1 fruit fly cellular context compared by ENCODE assay signal in the genomic region with DNA sequence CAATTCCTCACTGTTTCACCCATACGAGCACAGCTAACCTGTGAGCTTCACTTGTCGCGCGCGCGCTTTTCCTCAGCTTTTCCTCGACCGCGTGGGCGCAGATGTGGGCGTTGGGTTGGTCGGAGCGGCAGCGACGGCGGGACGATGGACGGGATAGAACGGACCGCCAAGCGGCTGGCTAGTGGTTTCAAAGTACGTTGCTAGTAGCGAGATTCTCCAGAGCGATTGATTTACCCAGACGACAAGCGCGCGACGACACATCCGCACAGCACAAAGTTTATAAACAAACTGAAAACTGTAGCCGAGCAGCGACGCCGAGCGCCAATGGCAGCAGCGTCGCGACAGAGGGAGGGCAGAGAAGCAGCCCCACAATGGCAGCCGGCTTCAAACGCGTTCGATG.
TF ChIP-seq lines count a peak whose summit lies in the region.

A gene (minus strand): TSS at position 292 of the 400 bp plus-strand sequence.

TF ChIP-seq in whole organism, embryonic, 481 proteins besides CTCF, POLR2A, EP300 and RAD21 (continued from another document and continues in another):
- no peak for TF ChIP-seq br (optimal IDR thresholded peaks at IDR 0.05; lab: Kevin White, UChicago)
- no peak for TF ChIP-seq CG12104 (GFP tag; optimal IDR thresholded peaks at IDR 0.05; lab: Kevin White, UChicago)
- no peak for TF ChIP-seq NC2β (GFP tag; optimal IDR thresholded peaks at IDR 0.05; lab: Kevin White, UChicago)
- TF ChIP-seq CG4282 (GFP tag; optimal IDR thresholded peaks at IDR 0.05; lab: Kevin White, UChicago): no peak
- no peak for TF ChIP-seq B-H2 (GFP tag; optimal IDR thresholded peaks at IDR 0.05; lab: Kevin White, UChicago)
- TF ChIP-seq bigmax (GFP tag; optimal IDR thresholded peaks at IDR 0.05; lab: Kevin White, UChicago): peak; percentile 6
- TF ChIP-seq Dip2 (GFP tag; IDR thresholded peaks at IDR 0.05; lab: Robert Waterston, UW): no peak
- no peak for TF ChIP-seq Gug (GFP tag; IDR thresholded peaks at IDR 0.05; lab: Robert Waterston, UW)
- TF ChIP-seq CG8281 (tag; optimal IDR thresholded peaks at IDR 0.05; lab: Kevin White, UChicago): no peak
- peak; percentile 49 for TF ChIP-seq pb (GFP tag; optimal IDR thresholded peaks at IDR 0.05; lab: Kevin White, UChicago)
- TF ChIP-seq E2f1 (GFP tag; IDR thresholded peaks at IDR 0.05; lab: Robert Waterston, UW): no peak
- no peak for TF ChIP-seq CG18476 (GFP tag; optimal IDR thresholded peaks at IDR 0.05; lab: Kevin White, UChicago)
- TF ChIP-seq Tbp (GFP tag; optimal IDR thresholded peaks at IDR 0.05; lab: Kevin White, UChicago): no peak
- TF ChIP-seq CG10654 (GFP tag; optimal IDR thresholded peaks at IDR 0.05; lab: Kevin White, UChicago): no peak
- no peak for TF ChIP-seq CG14965 (GFP tag; optimal IDR thresholded peaks at IDR 0.05; lab: Kevin White, UChicago; ENCODE audit: borderline replicate concordance)
- TF ChIP-seq lola (GFP tag; optimal IDR thresholded peaks at IDR 0.05; lab: Kevin White, UChicago): no peak
- no peak for TF ChIP-seq dan (GFP tag; IDR thresholded peaks at IDR 0.05; lab: Robert Waterston, UW)
- no peak for TF ChIP-seq CG10462 (GFP tag; optimal IDR thresholded peaks at IDR 0.05; lab: Kevin White, UChicago)
- TF ChIP-seq pan (optimal IDR thresholded peaks at IDR 0.05; lab: Kevin White, UChicago): no peak
- TF ChIP-seq pan (GFP tag; optimal IDR thresholded peaks at IDR 0.05 in 1 of 2, IDR thresholded peaks at IDR 0.05 in 1 of 2): peak in 1 of 2 experiments; percentile 36
- TF ChIP-seq Deaf1 (tag; optimal IDR thresholded peaks at IDR 0.05; lab: Kevin White, UChicago): peak; percentile 77
- no peak for TF ChIP-seq dpn (GFP tag; optimal IDR thresholded peaks at IDR 0.05; lab: Kevin White, UChicago)
- TF ChIP-seq CG6791 (GFP tag; IDR thresholded peaks at IDR 0.05; lab: Robert Waterston, UW; ENCODE audit: partially characterized antibody): 0 out of 3 replicates have a peak, but pooled peaks have one; percentile 21
- TF ChIP-seq CG8089 (GFP tag; optimal IDR thresholded peaks at IDR 0.05; lab: Kevin White, UChicago): no peak
- TF ChIP-seq CG18262 (tag; optimal IDR thresholded peaks at IDR 0.05; lab: Kevin White, UChicago): no peak
- TF ChIP-seq peb (GFP tag; IDR thresholded peaks at IDR 0.05; lab: Robert Waterston, UW): no peak
- TF ChIP-seq HLH3B (GFP tag; IDR thresholded peaks at IDR 0.05; lab: Robert Waterston, UW): peak; percentile 8; the same call in 1 of the 2 replicates
- no peak for TF ChIP-seq lbe (GFP tag; optimal IDR thresholded peaks at IDR 0.05; lab: Kevin White, UChicago)
- TF ChIP-seq Nf-YA (GFP tag; IDR thresholded peaks at IDR 0.05; lab: Robert Waterston, UW): no peak
- TF ChIP-seq CG8359 (GFP tag; optimal IDR thresholded peaks at IDR 0.05; lab: Kevin White, UChicago; ENCODE audit: borderline replicate concordance): peak; percentile 25
- TF ChIP-seq Gsc (GFP tag; IDR thresholded peaks at IDR 0.05; lab: Robert Waterston, UW): no peak
- no peak for TF ChIP-seq CG13894 (tag; optimal IDR thresholded peaks at IDR 0.05; lab: Kevin White, UChicago)
- no peak for TF ChIP-seq Sry-β (GFP tag; optimal IDR thresholded peaks at IDR 0.05; lab: Kevin White, UChicago)
- no peak for TF ChIP-seq CG4820 (GFP tag; optimal IDR thresholded peaks at IDR 0.05; lab: Kevin White, UChicago)
- TF ChIP-seq HLHmδ (GFP tag; optimal IDR thresholded peaks at IDR 0.05; lab: Kevin White, UChicago): no peak
- no peak for TF ChIP-seq CG10321 (GFP tag; IDR thresholded peaks at IDR 0.05; lab: Robert Waterston, UW)
- no peak for TF ChIP-seq mirr (GFP tag; optimal IDR thresholded peaks at IDR 0.05; lab: Kevin White, UChicago)
- TF ChIP-seq gfzf (GFP tag; optimal IDR thresholded peaks at IDR 0.05; lab: Kevin White, UChicago): no peak
- TF ChIP-seq H2.0 (GFP tag; IDR thresholded peaks at IDR 0.05; lab: Robert Waterston, UW): no peak
- TF ChIP-seq grau (tag; optimal IDR thresholded peaks at IDR 0.05; lab: Kevin White, UChicago): no peak
- no peak for TF ChIP-seq prd (optimal IDR thresholded peaks at IDR 0.05; lab: Kevin White, UChicago)
- TF ChIP-seq prd (GFP tag; IDR thresholded peaks at IDR 0.05; lab: Robert Waterston, UW): no peak
- no peak for TF ChIP-seq Pdp1 (GFP tag; optimal IDR thresholded peaks at IDR 0.05; lab: Kevin White, UChicago)
- TF ChIP-seq toy (GFP tag; IDR thresholded peaks at IDR 0.05; lab: Robert Waterston, UW): no peak
- TF ChIP-seq pzg (GFP tag; optimal IDR thresholded peaks at IDR 0.05; lab: Kevin White, UChicago): no peak
- no peak for TF ChIP-seq disco-r (GFP tag; optimal IDR thresholded peaks at IDR 0.05; lab: Kevin White, UChicago)
- no peak for TF ChIP-seq CG1792 (GFP tag; optimal IDR thresholded peaks at IDR 0.05; lab: Kevin White, UChicago)
- no peak for TF ChIP-seq Sry-δ (GFP tag; optimal IDR thresholded peaks at IDR 0.05; lab: Kevin White, UChicago)
- TF ChIP-seq grn (GFP tag; optimal IDR thresholded peaks at IDR 0.05; lab: Kevin White, UChicago): peak; percentile 54
- TF ChIP-seq CG32767 (GFP tag; IDR thresholded peaks at IDR 0.05; lab: Robert Waterston, UW): no peak
- no peak for TF ChIP-seq CG6654 (GFP tag; optimal IDR thresholded peaks at IDR 0.05; lab: Kevin White, UChicago)
- no peak for TF ChIP-seq CG15601 (tag; optimal IDR thresholded peaks at IDR 0.05; lab: Kevin White, UChicago)
- TF ChIP-seq slbo (GFP tag; IDR thresholded peaks at IDR 0.05; lab: Robert Waterston, UW): peak; percentile 43; the same call in 1 of the 2 replicates
- no peak for TF ChIP-seq tll (GFP tag; optimal IDR thresholded peaks at IDR 0.05; lab: Kevin White, UChicago)
- TF ChIP-seq so (GFP tag; IDR thresholded peaks at IDR 0.05; lab: Robert Waterston, UW): peak; percentile 41; the same call in 1 of the 3 replicates
- TF ChIP-seq CkIIα-i1 (GFP tag; IDR thresholded peaks at IDR 0.05; lab: Robert Waterston, UW): no peak
- TF ChIP-seq CG13287 (GFP tag; IDR thresholded peaks at IDR 0.05; lab: Robert Waterston, UW; ENCODE audit: partially characterized antibody): peak; percentile 22; the same call in 1 of the 2 replicates
- TF ChIP-seq CG13775 (GFP tag; optimal IDR thresholded peaks at IDR 0.05; lab: Kevin White, UChicago): no peak
- TF ChIP-seq Drgx (GFP tag; IDR thresholded peaks at IDR 0.05; lab: Robert Waterston, UW): peak; percentile 63
- no peak for TF ChIP-seq CG8478 (optimal IDR thresholded peaks at IDR 0.05; lab: Kevin White, UChicago)
- peak; percentile 50 for TF ChIP-seq CG6813 (GFP tag; optimal IDR thresholded peaks at IDR 0.05; lab: Kevin White, UChicago)
- TF ChIP-seq unpg (GFP tag; optimal IDR thresholded peaks at IDR 0.05; lab: Kevin White, UChicago): no peak
- TF ChIP-seq onecut (GFP tag; IDR thresholded peaks at IDR 0.05; lab: Robert Waterston, UW): no peak
- TF ChIP-seq nerfin-1 (tag; optimal IDR thresholded peaks at IDR 0.05; lab: Kevin White, UChicago): no peak
- TF ChIP-seq gro (GFP tag; optimal IDR thresholded peaks at IDR 0.05; lab: Kevin White, UChicago): peak; percentile 57
- TF ChIP-seq zen2 (GFP tag; IDR thresholded peaks at IDR 0.05; lab: Robert Waterston, UW; ENCODE audit: partially characterized antibody): 0 out of 3 replicates have a peak, but pooled peaks have one; percentile 14
- TF ChIP-seq CG8290 (GFP tag; optimal IDR thresholded peaks at IDR 0.05; lab: Kevin White, UChicago): no peak
- TF ChIP-seq CG8290 (tag; optimal IDR thresholded peaks at IDR 0.05; lab: Kevin White, UChicago): peak in 1 of 2 experiments; percentile 46
- TF ChIP-seq sug (tag; optimal IDR thresholded peaks at IDR 0.05; lab: Kevin White, UChicago): peak; percentile 3
- no peak for TF ChIP-seq CG8944 (GFP tag; optimal IDR thresholded peaks at IDR 0.05; lab: Kevin White, UChicago)
- TF ChIP-seq CG7372 (GFP tag; IDR thresholded peaks at IDR 0.05; lab: Robert Waterston, UW): no peak
- no peak for TF ChIP-seq CG2120 (GFP tag; optimal IDR thresholded peaks at IDR 0.05; lab: Kevin White, UChicago)
- TF ChIP-seq D (optimal IDR thresholded peaks at IDR 0.05; lab: Kevin White, UChicago): no peak
- no peak for TF ChIP-seq D (GFP tag; optimal IDR thresholded peaks at IDR 0.05; lab: Kevin White, UChicago)
- no peak for TF ChIP-seq pum (GFP tag; optimal IDR thresholded peaks at IDR 0.05; lab: Kevin White, UChicago)
- no peak for TF ChIP-seq CG33557 (GFP tag; optimal IDR thresholded peaks at IDR 0.05; lab: Kevin White, UChicago)
- TF ChIP-seq CG10431 (GFP tag; optimal IDR thresholded peaks at IDR 0.05; lab: Kevin White, UChicago): no peak
- no peak for TF ChIP-seq Atf6 (GFP tag; IDR thresholded peaks at IDR 0.05; lab: Robert Waterston, UW)
- no peak for TF ChIP-seq CG1832 (GFP tag; optimal IDR thresholded peaks at IDR 0.05; lab: Kevin White, UChicago)
- TF ChIP-seq gem (tag; optimal IDR thresholded peaks at IDR 0.05; lab: Kevin White, UChicago): no peak
- TF ChIP-seq gt (GFP tag; IDR thresholded peaks at IDR 0.05; lab: Robert Waterston, UW): no peak
- no peak for TF ChIP-seq vnd (GFP tag; IDR thresholded peaks at IDR 0.05; lab: Robert Waterston, UW; ENCODE audit: partially characterized antibody)
- TF ChIP-seq CG12659 (GFP tag; optimal IDR thresholded peaks at IDR 0.05; lab: Kevin White, UChicago): no peak
- TF ChIP-seq stwl (tag; optimal IDR thresholded peaks at IDR 0.05; lab: Kevin White, UChicago): no peak
- TF ChIP-seq D19A (tag; optimal IDR thresholded peaks at IDR 0.05; lab: Kevin White, UChicago): no peak
- TF ChIP-seq HmgZ (tag; optimal IDR thresholded peaks at IDR 0.05; lab: Kevin White, UChicago): no peak
- no peak for TF ChIP-seq CG11247 (GFP tag; IDR thresholded peaks at IDR 0.05; lab: Robert Waterston, UW)
- TF ChIP-seq CG7556 (GFP tag; optimal IDR thresholded peaks at IDR 0.05; lab: Kevin White, UChicago): no peak
- no peak for TF ChIP-seq pfk (GFP tag; optimal IDR thresholded peaks at IDR 0.05; lab: Kevin White, UChicago)
- TF ChIP-seq CG8924 (tag; optimal IDR thresholded peaks at IDR 0.05; lab: Kevin White, UChicago): no peak
- TF ChIP-seq CG1647 (GFP tag; optimal IDR thresholded peaks at IDR 0.05; lab: Kevin White, UChicago): no peak
- TF ChIP-seq ssp (GFP tag; IDR thresholded peaks at IDR 0.05; lab: Robert Waterston, UW): no peak
- TF ChIP-seq Dp (GFP tag; optimal IDR thresholded peaks at IDR 0.05; lab: Kevin White, UChicago): no peak
- no peak for TF ChIP-seq CG10979 (tag; optimal IDR thresholded peaks at IDR 0.05; lab: Kevin White, UChicago)
- TF ChIP-seq CG10366 (GFP tag; IDR thresholded peaks at IDR 0.05; lab: Robert Waterston, UW): no peak
- no peak for TF ChIP-seq oc (tag; optimal IDR thresholded peaks at IDR 0.05; lab: Kevin White, UChicago)
- no peak for TF ChIP-seq CG12744 (GFP tag; optimal IDR thresholded peaks at IDR 0.05; lab: Kevin White, UChicago)
- no peak for TF ChIP-seq gcm (GFP tag; optimal IDR thresholded peaks at IDR 0.05; lab: Kevin White, UChicago)
- TF ChIP-seq Mad (GFP tag; optimal IDR thresholded peaks at IDR 0.05; lab: Kevin White, UChicago): no peak
- no peak for TF ChIP-seq CG1024 (GFP tag; IDR thresholded peaks at IDR 0.05; lab: Robert Waterston, UW)
- no peak for TF ChIP-seq sisA (GFP tag; IDR thresholded peaks at IDR 0.05; lab: Robert Waterston, UW)
- TF ChIP-seq Awh (GFP tag; IDR thresholded peaks at IDR 0.05; lab: Robert Waterston, UW): no peak
- no peak for TF ChIP-seq CG15011 (GFP tag; optimal IDR thresholded peaks at IDR 0.05; lab: Kevin White, UChicago)
- no peak for TF ChIP-seq CG13424 (tag; optimal IDR thresholded peaks at IDR 0.05; lab: Kevin White, UChicago)
- no peak for TF ChIP-seq org-1 (GFP tag; optimal IDR thresholded peaks at IDR 0.05; lab: Kevin White, UChicago)
- peak; percentile 98 for TF ChIP-seq Adf1 (GFP tag; IDR thresholded peaks at IDR 0.05; lab: Robert Waterston, UW)
- TF ChIP-seq jigr1 (GFP tag; IDR thresholded peaks at IDR 0.05; lab: Robert Waterston, UW): no peak
- no peak for TF ChIP-seq zen (tag; optimal IDR thresholded peaks at IDR 0.05; lab: Kevin White, UChicago)
- no peak for TF ChIP-seq schlank (tag; optimal IDR thresholded peaks at IDR 0.05; lab: Kevin White, UChicago)
- TF ChIP-seq bowl (GFP tag; IDR thresholded peaks at IDR 0.05; lab: Robert Waterston, UW): peak; percentile 28; the same call in 1 of the 2 replicates
- TF ChIP-seq CG6254 (GFP tag; optimal IDR thresholded peaks at IDR 0.05; lab: Kevin White, UChicago): no peak
- TF ChIP-seq amos (GFP tag; IDR thresholded peaks at IDR 0.05; lab: Robert Waterston, UW; ENCODE audit: partially characterized antibody): peak; percentile 30; the same call in 1 of the 2 replicates
- no peak for TF ChIP-seq Ada2b (GFP tag; IDR thresholded peaks at IDR 0.05; lab: Robert Waterston, UW)
- no peak for TF ChIP-seq Ssrp (tag; optimal IDR thresholded peaks at IDR 0.05; lab: Kevin White, UChicago)
- peak; percentile 53; the same call in 1 of the 3 replicates for TF ChIP-seq mld (GFP tag; IDR thresholded peaks at IDR 0.05; lab: Robert Waterston, UW; ENCODE audit: partially characterized antibody)
- TF ChIP-seq cas (GFP tag; IDR thresholded peaks at IDR 0.05; lab: Robert Waterston, UW): no peak
- no peak for TF ChIP-seq seq (GFP tag; IDR thresholded peaks at IDR 0.05; lab: Robert Waterston, UW)
- TF ChIP-seq CG2202 (tag; optimal IDR thresholded peaks at IDR 0.05; lab: Kevin White, UChicago): no peak
- peak; percentile 40; the same call in 1 of the 4 replicates for TF ChIP-seq chinmo (GFP tag; IDR thresholded peaks at IDR 0.05; lab: Robert Waterston, UW; ENCODE audit: partially characterized antibody)
- TF ChIP-seq Aef1 (GFP tag; IDR thresholded peaks at IDR 0.05; lab: Robert Waterston, UW): no peak
- no peak for TF ChIP-seq CG16815 (GFP tag; optimal IDR thresholded peaks at IDR 0.05; lab: Kevin White, UChicago)
- peak; percentile 50; the same call in 1 of the 3 replicates for TF ChIP-seq CG34422 (GFP tag; IDR thresholded peaks at IDR 0.05; lab: Robert Waterston, UW)
- TF ChIP-seq Lpt (GFP tag; optimal IDR thresholded peaks at IDR 0.05; lab: Kevin White, UChicago): no peak
- TF ChIP-seq CG11456 (GFP tag; IDR thresholded peaks at IDR 0.05; lab: Robert Waterston, UW): peak; percentile 50; the same call in 1 of the 3 replicates
- no peak for TF ChIP-seq crp (GFP tag; optimal IDR thresholded peaks at IDR 0.05; lab: Kevin White, UChicago)
- no peak for TF ChIP-seq Vsx1 (GFP tag; optimal IDR thresholded peaks at IDR 0.05; lab: Kevin White, UChicago)
- no peak for TF ChIP-seq Myb (GFP tag; optimal IDR thresholded peaks at IDR 0.05; lab: Kevin White, UChicago)
- no peak for TF ChIP-seq kay (GFP tag; optimal IDR thresholded peaks at IDR 0.05; lab: Kevin White, UChicago)
- TF ChIP-seq ash1 (GFP tag; optimal IDR thresholded peaks at IDR 0.05; lab: Kevin White, UChicago): no peak
- no peak for TF ChIP-seq CG9876 (GFP tag; optimal IDR thresholded peaks at IDR 0.05; lab: Kevin White, UChicago)
